Fruit fly (Drosophila melanogaster) whole organism, wandering third instar larva: ENCODE measurements around the gene erm.
A peak's percentile ranks its signal among the peaks of the same experiment; 100 is the strongest.

ENCODE experiments used
- Abd-B ChIP-seq: fragments of >200 bp; optimal IDR thresholded peaks from 2 replicates; lab custom pipeline; 2017; ENCODE audit warnings: missing biosample characterization, missing genetic modification characterization
- CG32264 ChIP-seq: fragments of 200-800 bp; sonication (Bioruptor generic); optimal IDR thresholded peaks from 2 replicates; lab custom pipeline; 2016; ENCODE audit warnings: missing biosample characterization, missing genetic modification characterization
- CG9705 ChIP-seq: fragments of 200-800 bp; sonication (Bioruptor generic); optimal IDR thresholded peaks from 2 replicates; lab custom pipeline; 2018; ENCODE audit warnings: missing biosample characterization, mild to moderate bottlenecking, missing genetic modification characterization
- CrebA ChIP-seq: fragments of 200-800 bp; sonication (Bioruptor generic); optimal IDR thresholded peaks from 2 replicates; lab custom pipeline; 2016; ENCODE audit warnings: missing biosample characterization, mild to moderate bottlenecking, missing genetic modification characterization, borderline replicate concordance
- Dfd ChIP-seq: fragments of >200 bp; optimal IDR thresholded peaks from 2 replicates; lab custom pipeline; 2017; ENCODE audit warnings: missing biosample characterization, missing genetic modification characterization
- Dif ChIP-seq: fragments of 200-275, 200-300 bp; sonication (Bioruptor generic); optimal IDR thresholded peaks from 2 replicates; lab custom pipeline; 2018; ENCODE audit warnings: missing biosample characterization, missing genetic modification characterization; ENCODE audit not compliant: partially characterized antibody
- GATAd ChIP-seq: sonication (Bioruptor generic); optimal IDR thresholded peaks from 2 replicates; lab custom pipeline; 2016; ENCODE audit warnings: missing biosample characterization, missing genetic modification characterization
- HLH106 ChIP-seq: fragments of 200-800 bp; optimal IDR thresholded peaks from 3 replicates; lab custom pipeline; 2019; ENCODE audit warnings: missing biosample characterization, mild to moderate bottlenecking, missing genetic modification characterization, moderate library complexity
- Hnf4 ChIP-seq: fragments of 200-800 bp; sonication (Bioruptor generic); optimal IDR thresholded peaks from 2 replicates; lab custom pipeline; 2016; ENCODE audit warnings: missing biosample characterization, mild to moderate bottlenecking, missing genetic modification characterization
- Hr78 ChIP-seq: fragments of >200 bp; optimal IDR thresholded peaks from 2 replicates; lab custom pipeline; 2017; ENCODE audit warnings: missing biosample characterization, missing genetic modification characterization
- Hr83 ChIP-seq: fragments of 200-300 bp; sonication (Bioruptor generic); optimal IDR thresholded peaks from 2 replicates; lab custom pipeline; 2016; ENCODE audit warnings: missing biosample characterization, mild to moderate bottlenecking, missing genetic modification characterization, moderate library complexity; ENCODE audit not compliant: poor library complexity, severe bottlenecking
- Jra ChIP-seq: sonication (Bioruptor generic); optimal IDR thresholded peaks from 2 replicates; lab custom pipeline; 2016; ENCODE audit warnings: missing biosample characterization, missing genetic modification characterization
- Mio ChIP-seq: sonication (Bioruptor generic); optimal IDR thresholded peaks from 2 replicates; lab custom pipeline; 2016; ENCODE audit warnings: missing biosample characterization, missing genetic modification characterization
- Myc ChIP-seq: fragments of >200 bp; optimal IDR thresholded peaks from 2 replicates; lab custom pipeline; 2017
- N ChIP-seq: fragments of >200 bp; optimal IDR thresholded peaks from 2 replicates; lab custom pipeline; 2018; ENCODE audit warnings: missing biosample characterization, missing external identifiers, missing genetic modification characterization
- OdsH ChIP-seq: fragments of 200-800 bp; sonication (Bioruptor generic); optimal IDR thresholded peaks from 2 replicates; lab custom pipeline; 2016; ENCODE audit warnings: missing biosample characterization, mild to moderate bottlenecking, missing genetic modification characterization
- Rel ChIP-seq, 2 experiments: fragments of 200-800 bp; sonication (Bioruptor generic) in 1 of 2; optimal IDR thresholded peaks; 2 replicates in 1 of 2; 3 replicates in 1 of 2; lab custom pipeline; 2016 to 2019; ENCODE audit warnings: mild to moderate bottlenecking in 2 of 2, missing biosample characterization in 2 of 2, missing genetic modification characterization in 2 of 2, moderate library complexity in 1 of 2
- Sp1 ChIP-seq: fragments of 200-800 bp; sonication (Bioruptor generic); optimal IDR thresholded peaks from 3 replicates; lab custom pipeline; 2019; ENCODE audit warnings: missing biosample characterization, mild to moderate bottlenecking, missing genetic modification characterization, moderate library complexity
- Vsx2 ChIP-seq: fragments of 200-300, 225-300 bp; sonication (Bioruptor generic); optimal IDR thresholded peaks from 2 replicates; lab custom pipeline; 2018; ENCODE audit warnings: missing biosample characterization, missing genetic modification characterization; ENCODE audit not compliant: partially characterized antibody
- br ChIP-seq: fragments of 200-800 bp; sonication (Bioruptor generic); optimal IDR thresholded peaks from 2 replicates; lab custom pipeline; 2016; ENCODE audit warnings: missing biosample characterization, missing genetic modification characterization
- brk ChIP-seq: fragments of 200-800 bp; sonication (Bioruptor generic); optimal IDR thresholded peaks from 2 replicates; lab custom pipeline; 2016; ENCODE audit warnings: missing biosample characterization, mild to moderate bottlenecking, missing genetic modification characterization
- dl ChIP-seq, 2 experiments: fragments of 175-275, 200-275 bp in 1 of 2; fragments of 200-275 bp in 1 of 2; sonication (Bioruptor generic); optimal IDR thresholded peaks; lab custom pipeline; 2018; ENCODE audit warnings: mild to moderate bottlenecking in 2 of 2, missing biosample characterization in 2 of 2, missing genetic modification characterization in 2 of 2, moderate library complexity in 2 of 2; ENCODE audit not compliant: partially characterized antibody in 2 of 2, insufficient read depth in 1 of 2
- dmrt93B ChIP-seq: fragments of 200-800 bp; sonication (Bioruptor generic); optimal IDR thresholded peaks from 2 replicates; lab custom pipeline; 2018; ENCODE audit warnings: missing biosample characterization, mild to moderate bottlenecking, missing genetic modification characterization
- dsf ChIP-seq: sonication (Bioruptor generic); optimal IDR thresholded peaks from 2 replicates; lab custom pipeline; 2016; ENCODE audit warnings: missing biosample characterization, missing genetic modification characterization, borderline replicate concordance
- ey ChIP-seq: fragments of 200-800 bp; sonication (Bioruptor generic); optimal IDR thresholded peaks from 2 replicates; lab custom pipeline; 2016; ENCODE audit warnings: missing biosample characterization, missing genetic modification characterization
- foxo ChIP-seq, 2 experiments: fragments of 200-800 bp; sonication (Bioruptor generic); optimal IDR thresholded peaks; 2 replicates in 1 of 2; 3 replicates in 1 of 2; lab custom pipeline; 2016 to 2017; ENCODE audit warnings: missing biosample characterization in 2 of 2, missing genetic modification characterization in 2 of 2
- fru ChIP-seq: fragments of 200-800 bp; sonication (Bioruptor generic); optimal IDR thresholded peaks from 3 replicates; lab custom pipeline; 2016; ENCODE audit warnings: missing biosample characterization, mild to moderate bottlenecking, missing genetic modification characterization
- h ChIP-seq: fragments of 200-800 bp; sonication (Bioruptor generic); optimal IDR thresholded peaks from 3 replicates; lab custom pipeline; 2016; ENCODE audit warnings: missing biosample characterization, mild to moderate bottlenecking, missing genetic modification characterization
- jim ChIP-seq: fragments of 175-275, 200-325 bp; sonication (Bioruptor generic); optimal IDR thresholded peaks from 2 replicates; lab custom pipeline; 2016; ENCODE audit warnings: missing biosample characterization, mild to moderate bottlenecking, missing genetic modification characterization
- lola ChIP-seq: fragments of >200 bp; optimal IDR thresholded peaks from 2 replicates; lab custom pipeline; 2017; ENCODE audit warnings: missing biosample characterization, missing genetic modification characterization
- pan ChIP-seq: fragments of >200 bp; optimal IDR thresholded peaks from 2 replicates; lab custom pipeline; 2017
- psq ChIP-seq: fragments of 200-800 bp; sonication (Bioruptor generic); optimal IDR thresholded peaks from 3 replicates; lab custom pipeline; 2017; ENCODE audit warnings: missing biosample characterization, mild to moderate bottlenecking, missing genetic modification characterization, moderate library complexity
- rgr ChIP-seq: fragments of 200-800 bp; sonication (Bioruptor generic); optimal IDR thresholded peaks from 3 replicates; lab custom pipeline; 2016; ENCODE audit warnings: missing biosample characterization, mild to moderate bottlenecking, missing genetic modification characterization
- sage ChIP-seq: fragments of 200-800 bp; sonication (Bioruptor generic); optimal IDR thresholded peaks from 2 replicates; lab custom pipeline; 2016; ENCODE audit warnings: missing biosample characterization, mild to moderate bottlenecking, missing genetic modification characterization
- sv ChIP-seq: fragments of 200-800 bp; sonication (Bioruptor generic); optimal IDR thresholded peaks from 3 replicates; lab custom pipeline; 2016; ENCODE audit warnings: missing biosample characterization, missing genetic modification characterization
- tai ChIP-seq: sonication (Bioruptor generic); optimal IDR thresholded peaks from 2 replicates; lab custom pipeline; 2016; ENCODE audit warnings: missing biosample characterization, missing genetic modification characterization
- usp ChIP-seq: fragments of >200 bp; optimal IDR thresholded peaks from 2 replicates; lab custom pipeline; 2017; ENCODE audit warnings: missing biosample characterization, missing genetic modification characterization
- woc ChIP-seq: sonication (Bioruptor generic); optimal IDR thresholded peaks from 2 replicates; lab custom pipeline; 2016; ENCODE audit warnings: missing biosample characterization, mild to moderate bottlenecking, missing genetic modification characterization

erm gene

DNA sequence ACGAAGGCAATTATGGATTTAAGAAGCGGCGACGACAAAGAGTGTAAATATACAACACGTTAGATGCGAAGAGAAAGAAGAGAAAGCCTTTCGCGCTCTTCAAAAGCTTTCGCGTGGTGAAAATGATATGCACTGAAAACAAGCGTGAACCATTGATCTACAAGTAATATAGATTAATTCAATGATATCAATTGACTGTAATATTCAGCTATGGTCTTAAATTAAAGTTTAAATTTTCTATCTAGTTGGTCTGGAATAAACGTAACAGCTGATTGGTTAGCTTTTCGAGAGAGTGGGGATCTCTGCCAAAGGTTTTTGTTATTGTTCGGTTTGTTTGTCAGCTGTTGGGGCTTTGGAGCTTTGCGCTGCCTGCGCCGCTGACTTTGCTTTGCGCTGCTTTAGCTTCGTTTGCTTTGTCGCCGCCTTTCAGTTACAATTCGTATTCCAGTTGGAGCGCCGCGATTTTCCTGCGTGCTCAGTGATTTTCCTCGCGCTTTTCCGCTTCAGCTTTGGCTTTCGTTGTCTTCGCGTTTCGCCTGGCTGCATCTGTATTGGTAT lies 58.8 kb downstream of the erm start:
- TF ChIP-seq rgr (peak; percentile 56), N (GFP tag; lab: Kevin White, UChicago) (no peak), Hr78 (no peak), jim (GFP tag; lab: Kevin White, UChicago) (no peak), br (GFP tag; lab: Kevin White, UChicago) (peak; percentile 63), fru (GFP tag; lab: Kevin White, UChicago) (no peak), Hnf4 (GFP tag; lab: Kevin White, UChicago) (peak; percentile 37), usp (GFP tag; lab: Kevin White, UChicago) (no peak), Dif (GFP tag; lab: Kevin White, UChicago) (no peak), Rel (GFP tag; optimal IDR thresholded peaks at IDR 0.05; lab: Kevin White, UChicago) (no peak), Rel (tag; optimal IDR thresholded peaks at IDR 0.05; lab: Kevin White, UChicago) (peak; percentile 19), brk (GFP tag; lab: Kevin White, UChicago) (peak; percentile 68), Myc (lab: Kevin White, UChicago) (no peak), CG9705 (GFP tag; lab: Kevin White, UChicago) (no peak), Jra (GFP tag; lab: Kevin White, UChicago) (no peak), h (GFP tag; lab: Kevin White, UChicago) (peak; percentile 72), dsf (GFP tag; lab: Kevin White, UChicago) (no peak), psq (GFP tag; lab: Kevin White, UChicago) (peak; percentile 75), foxo (GFP tag; optimal IDR thresholded peaks at IDR 0.05; lab: Kevin White, UChicago) (peak in 1 of 2 experiments; percentile 17), Sp1 (peak; percentile 14), sage (no peak), Mio (no peak), pan (no peak), OdsH (GFP tag; lab: Kevin White, UChicago) (peak; percentile 38), sv (no peak), ey (peak; percentile 62), CG32264 (GFP tag; lab: Kevin White, UChicago) (peak; percentile 5), tai (GFP tag; lab: Kevin White, UChicago) (peak; percentile 63), dmrt93B (no peak), Dfd (GFP tag; lab: Kevin White, UChicago) (no peak), Hr83 (GFP tag; lab: Kevin White, UChicago) (no peak), CrebA (no peak), Vsx2 (no peak), Abd-B (GFP tag; lab: Kevin White, UChicago) (no peak), HLH106 (tag; lab: Kevin White, UChicago) (peak; percentile 24), dl (GFP tag; optimal IDR thresholded peaks at IDR 0.05; lab: Kevin White, UChicago; ENCODE audit: insufficient read depth in 1 of 2, partially characterized antibody in 2 of 2) (no peak), lola (GFP tag; lab: Kevin White, UChicago) (no peak), woc (GFP tag; lab: Kevin White, UChicago) (no peak), GATAd (GFP tag; lab: Kevin White, UChicago) (no peak)

DNA sequence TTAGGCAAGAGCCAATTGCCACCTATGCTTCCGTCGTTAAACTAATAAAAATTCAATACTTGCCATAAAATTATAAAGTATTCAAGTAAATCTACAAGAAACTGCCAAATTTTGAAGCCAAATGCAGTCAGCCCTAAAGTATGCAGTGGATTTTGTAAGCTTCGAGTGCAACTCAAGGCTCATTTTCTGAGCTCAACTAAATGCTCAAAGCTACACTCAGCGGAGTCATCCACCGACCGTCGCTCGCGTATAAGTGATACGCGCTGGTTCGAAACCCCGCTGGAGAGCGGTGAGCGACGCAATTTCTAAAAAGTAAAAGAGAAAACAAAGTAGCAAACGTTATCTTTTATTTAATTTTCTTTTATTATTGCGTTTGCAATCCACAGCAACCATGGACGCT lies 60.5 kb downstream of the erm start:
- TF ChIP-seq fru (GFP tag; lab: Kevin White, UChicago) (no peak), Dif (GFP tag; lab: Kevin White, UChicago) (no peak), Dfd (GFP tag; lab: Kevin White, UChicago) (no peak), Sp1 (no peak), Myc (lab: Kevin White, UChicago) (peak; percentile 12), jim (GFP tag; lab: Kevin White, UChicago) (no peak), OdsH (GFP tag; lab: Kevin White, UChicago) (no peak), CrebA (peak; percentile 31), dsf (GFP tag; lab: Kevin White, UChicago) (no peak)
- TF ChIP-seq, all 38 proteins: peak for 2
